Fruit fly (Drosophila melanogaster): ENCODE data around the gene CG11911.

The CG11911 gene

dm6 chr2L:357556-358130 is 36.6 kb upstream of the CG11911 start, which contains the start of gene Ent1 (continued):
- no peak for TF ChIP-seq wdn (GFP tag; IDR thresholded peaks at IDR 0.05)
- TF ChIP-seq h (optimal IDR thresholded peaks at IDR 0.05): no peak
- no peak for TF ChIP-seq mld (GFP tag; IDR thresholded peaks at IDR 0.05; ENCODE audit: partially characterized antibody)
- peak in 1 of 2 experiments; percentile 96 for TF ChIP-seq Pdp1 (GFP tag; optimal IDR thresholded peaks at IDR 0.05)
- no peak for TF ChIP-seq Dek (tag; optimal IDR thresholded peaks at IDR 0.05)
- no peak for TF ChIP-seq CG7839 (tag; optimal IDR thresholded peaks at IDR 0.05)
- TF ChIP-seq tio (GFP tag; optimal IDR thresholded peaks at IDR 0.05): no peak
- TF ChIP-seq gfzf (GFP tag; optimal IDR thresholded peaks at IDR 0.05): peak; percentile 35
- TF ChIP-seq CG2116 (GFP tag; optimal IDR thresholded peaks at IDR 0.05): peak; percentile 84
- peak; percentile 3 for TF ChIP-seq phol (tag; optimal IDR thresholded peaks at IDR 0.05)
- TF ChIP-seq CG4424 (GFP tag; optimal IDR thresholded peaks at IDR 0.05): no peak
- TF ChIP-seq CG4617 (GFP tag; optimal IDR thresholded peaks at IDR 0.05; ENCODE audit: borderline replicate concordance): peak; percentile 77
- no peak for TF ChIP-seq wor (GFP tag; IDR thresholded peaks at IDR 0.05)
- peak; percentile 33 for TF ChIP-seq nmo (GFP tag; optimal IDR thresholded peaks at IDR 0.05)
- no peak for TF ChIP-seq fd3F (GFP tag; optimal IDR thresholded peaks at IDR 0.05)
- TF ChIP-seq CG3281 (GFP tag; optimal IDR thresholded peaks at IDR 0.05): no peak
- no peak for TF ChIP-seq ab (GFP tag; optimal IDR thresholded peaks at IDR 0.05)
- TF ChIP-seq HmgZ (tag; optimal IDR thresholded peaks at IDR 0.05): peak; percentile 25
- TF ChIP-seq nerfin-1 (tag; optimal IDR thresholded peaks at IDR 0.05): peak; percentile 11
- TF ChIP-seq CG30431 (GFP tag; optimal IDR thresholded peaks at IDR 0.05): no peak
- TF ChIP-seq Side (GFP tag; optimal IDR thresholded peaks at IDR 0.05): no peak
- TF ChIP-seq vfl (GFP tag; optimal IDR thresholded peaks at IDR 0.05): no peak
- TF ChIP-seq Dp (GFP tag; optimal IDR thresholded peaks at IDR 0.05): peak; percentile 98
- TF ChIP-seq CG9797 (GFP tag; optimal IDR thresholded peaks at IDR 0.05): peak; percentile 5
- TF ChIP-seq BEAF-32 (GFP tag; optimal IDR thresholded peaks at IDR 0.05): peak; percentile 90
- peak; percentile 50 for TF ChIP-seq sens (GFP tag)
- no peak for TF ChIP-seq ken (GFP tag; IDR thresholded peaks at IDR 0.05)
- peak; percentile 1 for TF ChIP-seq CG2712 (tag; optimal IDR thresholded peaks at IDR 0.05)
- TF ChIP-seq lmd (GFP tag; IDR thresholded peaks at IDR 0.05): no peak
- no peak for TF ChIP-seq CG15269 (tag; optimal IDR thresholded peaks at IDR 0.05)
- TF ChIP-seq MESR4 (GFP tag; optimal IDR thresholded peaks at IDR 0.05): peak; percentile 88
- TF ChIP-seq stwl (tag; optimal IDR thresholded peaks at IDR 0.05): peak; percentile 83
- TF ChIP-seq Ets97D (GFP tag; optimal IDR thresholded peaks at IDR 0.05): peak; percentile 31
- TF ChIP-seq sim (GFP tag; IDR thresholded peaks at IDR 0.05): no peak
- TF ChIP-seq Rfx (GFP tag; IDR thresholded peaks at IDR 0.05): no peak
- no peak for TF ChIP-seq CG3995 (GFP tag; optimal IDR thresholded peaks at IDR 0.05)
- TF ChIP-seq Nf-YA (GFP tag; IDR thresholded peaks at IDR 0.05): no peak
- TF ChIP-seq gem (tag; optimal IDR thresholded peaks at IDR 0.05): no peak
- TF ChIP-seq YL-1 (GFP tag; optimal IDR thresholded peaks at IDR 0.05): peak; percentile 64
- TF ChIP-seq pzg (GFP tag; optimal IDR thresholded peaks at IDR 0.05): peak; percentile 89
- no peak for TF ChIP-seq pros (GFP tag; optimal IDR thresholded peaks at IDR 0.05)
- TF ChIP-seq Lhr (GFP tag; optimal IDR thresholded peaks at IDR 0.05): peak; percentile 31
- TF ChIP-seq seq (GFP tag; IDR thresholded peaks at IDR 0.05): no peak
- TF ChIP-seq CG33213 (GFP tag; optimal IDR thresholded peaks at IDR 0.05): peak; percentile 32
- no peak for TF ChIP-seq CG6654 (GFP tag; optimal IDR thresholded peaks at IDR 0.05)
- TF ChIP-seq Hmr (GFP tag; optimal IDR thresholded peaks at IDR 0.05): peak; percentile 0
